Worm (Caenorhabditis elegans) whole organism, early embryonic: ENCODE measurements around the gene T21B4.15.

ENCODE experiments used
- B0310.2 ChIP-seq: sonication (generic microtip); optimal IDR thresholded peaks from 2 replicates; lab custom pipeline; 2016; ENCODE audit warnings: mild to moderate bottlenecking, missing genetic modification characterization, missing compliant biosample characterization
- F13C5.2 ChIP-seq: sonication (generic microtip); optimal IDR thresholded peaks from 2 replicates; lab custom pipeline; 2017; ENCODE audit warnings: mild to moderate bottlenecking, missing genetic modification characterization, inconsistent platforms, missing compliant biosample characterization
- aly-1 ChIP-seq: sonication (generic microtip); optimal IDR thresholded peaks from 2 replicates; lab custom pipeline; 2016; ENCODE audit warnings: missing genetic modification characterization, missing compliant biosample characterization
- ama-1 ChIP-seq: fragments of 150-350 bp; optimal IDR thresholded peaks from 2 replicates; lab custom pipeline; 2014
- ceh-13 ChIP-seq: fragments of 200-800 bp; sonication (Bioruptor generic); optimal IDR thresholded peaks from 2 replicates; lab custom pipeline; 2018; ENCODE audit warnings: mild to moderate bottlenecking, missing genetic modification characterization, missing compliant biosample characterization
- ceh-36 ChIP-seq: sonication (generic microtip); optimal IDR thresholded peaks from 2 replicates; lab custom pipeline; 2016; ENCODE audit warnings: missing genetic modification characterization, inconsistent platforms, missing compliant biosample characterization
- ets-7 ChIP-seq: sonication (generic microtip); optimal IDR thresholded peaks from 2 replicates; lab custom pipeline; 2016; ENCODE audit warnings: missing genotype, missing genetic modification characterization, missing compliant biosample characterization
- flt-1 ChIP-seq: fragments of 200-800 bp; sonication (Bioruptor generic); IDR thresholded peaks from 2 replicates; pipeline ENCODE4 v1.3.6; 2022; ENCODE audit warnings: missing genetic modification characterization, missing compliant biosample characterization
- hmbx-1 ChIP-seq: sonication (generic microtip); optimal IDR thresholded peaks from 2 replicates; lab custom pipeline; 2016; ENCODE audit warnings: mild to moderate bottlenecking, missing genetic modification characterization, missing compliant biosample characterization
- hmg-4 ChIP-seq: fragments of 200-800 bp; sonication (Bioruptor generic); optimal IDR thresholded peaks from 2 replicates; lab custom pipeline; 2018; ENCODE audit warnings: mild to moderate bottlenecking, missing genetic modification characterization, missing compliant biosample characterization
- hnd-1 ChIP-seq: sonication (generic microtip); optimal IDR thresholded peaks from 2 replicates; lab custom pipeline; 2016; ENCODE audit warnings: missing genetic modification characterization, missing compliant biosample characterization
- pes-1 ChIP-seq: fragments of 200-800 bp; sonication (Bioruptor generic); IDR thresholded peaks from 2 replicates; pipeline ENCODE4 v1.3.6; 2022; ENCODE audit warnings: missing genetic modification reagents, missing genetic modification characterization, missing compliant biosample characterization
- scrt-1 ChIP-seq: fragments of 200-800 bp; sonication (Bioruptor generic); IDR thresholded peaks from 2 replicates; pipeline ENCODE4 v1.3.6; 2022; ENCODE audit warnings: missing genetic modification characterization, missing compliant biosample characterization
- sea-1 ChIP-seq: fragments of 200-800 bp; sonication (Bioruptor generic); conservative IDR thresholded peaks from 2 replicates; pipeline ENCODE4 v1.3.6; 2022; ENCODE audit warnings: missing genetic modification characterization, missing compliant biosample characterization
- tbx-11 ChIP-seq: fragments of 200-800 bp; sonication (Bioruptor generic); IDR thresholded peaks from 2 replicates; pipeline ENCODE4 v1.3.6; 2022; ENCODE audit warnings: missing genetic modification characterization, missing compliant biosample characterization
- tbx-37 ChIP-seq: fragments of 200-800 bp; sonication (Bioruptor generic); conservative IDR thresholded peaks from 2 replicates; pipeline ENCODE4 v1.3.6; 2022; ENCODE audit warnings: missing genetic modification reagents, missing genetic modification characterization, missing compliant biosample characterization
- tra-4 ChIP-seq: sonication (generic microtip); optimal IDR thresholded peaks from 2 replicates; lab custom pipeline; 2017; ENCODE audit warnings: missing genetic modification characterization, missing compliant biosample characterization

The T21B4.15 gene

ce11 chrII:12473406-12473805, 16.6 kb upstream of the T21B4.15 start, which contains the start of gene srg-17:
Gene srg-17, plus strand, starts transcription at chrII:12473706.
- TF ChIP-seq pes-1 (GFP tag; lab: Robert Waterston, UW) (no peak), hnd-1 (no peak), tbx-11 (GFP tag; lab: Robert Waterston, UW) (no peak), hmbx-1 (tag; lab: Kevin White, UChicago) (no peak), sea-1 (no peak), ama-1 (lab: Kevin White, UChicago) (no peak), tra-4 (tag; lab: Kevin White, UChicago) (no peak)

DNA sequence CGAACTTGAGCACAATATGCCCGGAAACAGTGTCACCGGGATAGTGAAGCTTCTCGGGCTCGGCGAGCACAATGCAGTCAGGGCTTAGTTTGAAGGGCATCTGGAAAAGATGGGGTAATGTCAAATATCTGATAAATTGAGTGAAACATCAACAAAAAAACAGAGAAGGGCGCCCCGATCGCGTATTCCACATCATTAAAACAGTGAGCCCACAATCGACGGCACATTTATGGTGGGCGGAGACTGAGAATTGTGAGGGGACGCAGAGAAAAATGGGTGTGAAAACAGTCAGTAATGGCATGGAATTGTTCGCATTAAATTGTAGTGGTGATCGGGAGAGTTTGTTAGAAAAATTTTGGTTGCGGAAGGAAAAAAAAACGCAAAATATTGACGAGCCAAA, 9.2 kb upstream of the T21B4.15 start, which contains the start of gene arrd-9:
TSS of gene arrd-9 (minus strand) at position 101 of the 400 bp plus-strand sequence.
- TF ChIP-seq tra-4 (tag; lab: Kevin White, UChicago) (no peak), aly-1 (tag; lab: Kevin White, UChicago) (no peak), hmbx-1 (tag; lab: Kevin White, UChicago) (no peak), hnd-1 (no peak), ceh-13 (GFP tag; lab: Kevin White, UChicago) (no peak), pes-1 (GFP tag; lab: Robert Waterston, UW) (no peak), tbx-37 (no peak), flt-1 (GFP tag; lab: Robert Waterston, UW) (no peak), sea-1 (no peak)

ce11 chrII:12481645-12482044, 8.4 kb upstream of the T21B4.15 start:
- TF ChIP-seq tbx-37 (no peak), flt-1 (GFP tag; lab: Robert Waterston, UW) (no peak)

DNA sequence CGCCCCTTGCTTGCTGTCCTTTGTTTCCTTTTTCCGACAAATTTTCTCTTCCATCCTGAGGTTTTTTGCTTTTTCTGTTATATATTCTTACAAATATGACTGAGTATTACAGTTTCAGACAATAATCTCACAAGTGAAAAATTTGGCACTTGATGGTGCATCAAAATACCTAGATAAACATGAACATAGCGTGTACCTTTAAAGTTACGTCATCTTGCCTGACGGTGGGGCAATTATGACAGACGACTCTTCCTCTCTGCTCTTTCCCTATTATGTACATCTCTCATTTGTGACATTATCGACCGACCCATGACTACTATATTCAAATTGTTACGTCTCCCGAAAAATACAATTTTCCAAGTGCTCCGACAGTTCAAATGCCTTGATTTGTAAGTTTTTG, 7.4 kb upstream of the T21B4.15 start, which contains the start of gene fbxb-102:
TSS of gene fbxb-102 (plus strand) at position 301 of the 400 bp plus-strand sequence.
- no peak for TF ChIP-seq tra-4 (tag; lab: Kevin White, UChicago)
- TF ChIP-seq flt-1 (GFP tag; lab: Robert Waterston, UW): no peak
- TF ChIP-seq hmbx-1 (tag; lab: Kevin White, UChicago): no peak
- no peak for TF ChIP-seq tbx-37
- TF ChIP-seq ceh-36 (tag; lab: Kevin White, UChicago): no peak
- TF ChIP-seq aly-1 (tag; lab: Kevin White, UChicago): no peak
- TF ChIP-seq scrt-1: no peak
- no peak for TF ChIP-seq ceh-13 (GFP tag; lab: Kevin White, UChicago)
- no peak for TF ChIP-seq ets-7

ce11 chrII:12485060-12485459, 4.9 kb upstream of the T21B4.15 start, which contains the start of gene F15A4.10:
Gene F15A4.10, minus strand, starts transcription at chrII:12485160.
- TF ChIP-seq sea-1 (no peak), tbx-37 (no peak)

- TF ChIP-seq sea-1: no peak
- TF ChIP-seq ceh-13 (GFP tag; lab: Kevin White, UChicago): no peak
- TF ChIP-seq ama-1 (lab: Kevin White, UChicago): no peak
- no peak for TF ChIP-seq hnd-1
- no peak for TF ChIP-seq hmg-4
Measured at ce11 chrII:12488810-12489209, 1.2 kb upstream of the T21B4.15 start.

DNA sequence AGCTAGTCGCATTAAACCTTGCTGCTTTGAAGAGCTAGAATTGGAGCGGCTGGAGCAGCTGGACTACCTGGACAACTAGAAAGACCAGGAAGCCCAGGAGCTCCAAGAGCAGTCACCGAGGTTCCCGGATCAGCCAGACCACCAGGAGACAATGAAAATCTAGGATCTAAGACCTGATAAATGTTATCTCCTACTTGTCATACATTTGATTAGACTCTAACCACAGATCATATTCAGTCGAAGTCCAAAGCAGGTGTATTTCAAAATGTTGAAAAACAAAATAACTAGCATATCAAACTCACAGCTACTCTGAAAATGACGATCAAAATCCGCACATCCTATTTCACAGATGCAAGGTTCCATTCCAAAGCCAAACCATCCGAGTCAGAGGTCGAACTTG, 1.9 kb downstream of the T21B4.15 start, which contains the start of gene srz-6:
TSS of gene srz-6 (plus strand) at position 301 of the 400 bp plus-strand sequence.
- TF ChIP-seq hmg-4 (no peak), sea-1 (no peak), B0310.2 (tag; lab: Kevin White, UChicago) (no peak), ceh-36 (tag; lab: Kevin White, UChicago) (no peak), hnd-1 (no peak), flt-1 (GFP tag; lab: Robert Waterston, UW) (no peak), pes-1 (GFP tag; lab: Robert Waterston, UW) (no peak), ceh-13 (GFP tag; lab: Kevin White, UChicago) (no peak)

DNA sequence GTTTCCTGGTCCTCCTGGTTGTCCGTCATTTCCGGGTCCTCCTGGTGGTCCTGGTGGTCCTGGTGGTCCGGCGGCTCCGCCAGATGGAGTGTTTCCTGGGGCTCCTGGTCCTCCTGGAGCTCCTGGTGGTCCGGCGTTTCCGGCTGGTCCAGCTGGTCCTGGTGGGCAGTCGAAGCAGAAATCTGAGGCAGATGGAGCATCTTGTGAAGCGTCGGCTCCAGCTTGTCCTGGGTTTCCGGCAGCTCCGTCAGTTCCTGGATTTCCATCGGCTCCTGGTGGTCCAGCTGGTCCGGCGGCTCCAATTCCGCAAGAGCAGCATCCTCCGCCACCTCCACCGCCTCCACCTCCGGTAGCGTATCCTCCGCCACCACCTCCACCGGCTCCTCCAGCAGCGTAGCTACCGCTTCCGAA, 4.1 kb downstream of the T21B4.15 start:
- no peak for TF ChIP-seq tra-4 (tag; lab: Kevin White, UChicago)
- TF ChIP-seq ceh-36 (tag; lab: Kevin White, UChicago): no peak
- TF ChIP-seq ceh-13 (GFP tag; lab: Kevin White, UChicago): no peak
- TF ChIP-seq hmg-4: no peak
- TF ChIP-seq aly-1 (tag; lab: Kevin White, UChicago): no peak
- TF ChIP-seq pes-1 (GFP tag; lab: Robert Waterston, UW): no peak
- no peak for TF ChIP-seq scrt-1
- no peak for TF ChIP-seq sea-1
- no peak for TF ChIP-seq ets-7
- TF ChIP-seq hmbx-1 (tag; lab: Kevin White, UChicago): no peak
- TF ChIP-seq ama-1 (lab: Kevin White, UChicago): no peak
- TF ChIP-seq B0310.2 (tag; lab: Kevin White, UChicago): no peak
- TF ChIP-seq hnd-1: no peak
- TF ChIP-seq F13C5.2: no peak
- no peak for TF ChIP-seq tbx-37
- TF ChIP-seq flt-1 (GFP tag; lab: Robert Waterston, UW): no peak
- no peak for TF ChIP-seq tbx-11 (GFP tag; lab: Robert Waterston, UW)

DNA sequence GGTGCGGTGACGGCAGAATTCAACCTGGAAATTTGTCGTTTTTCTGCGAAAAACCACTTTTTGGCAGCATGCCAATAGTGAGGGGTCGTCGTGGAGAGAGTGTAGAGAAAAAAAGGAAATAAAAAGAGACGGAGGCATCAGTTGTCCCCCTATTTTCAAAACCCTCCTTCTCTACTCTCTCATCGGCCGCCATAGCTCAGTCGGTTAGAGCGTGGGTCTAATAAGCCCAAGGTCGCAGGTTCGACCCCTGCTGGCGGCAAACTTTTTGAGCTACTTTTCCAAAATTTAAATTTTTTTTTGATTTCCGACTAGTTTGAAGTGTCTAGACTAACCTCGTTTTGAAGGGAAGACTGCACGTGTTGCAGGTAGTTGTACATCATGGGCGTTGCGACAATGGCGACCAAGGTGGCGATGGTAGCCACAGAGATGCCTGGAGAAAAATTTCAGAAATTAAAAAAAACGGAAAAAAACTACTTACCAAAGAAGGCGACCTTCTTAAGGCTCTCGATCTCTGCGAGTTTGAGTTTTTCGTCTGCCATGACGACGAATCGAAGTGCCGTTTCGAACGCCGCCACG, 4.6 kb downstream of the T21B4.15 start, which contains the start of gene col-85:
TSS of gene col-85 (minus strand) at position 540 of the 576 bp plus-strand sequence.
- TF ChIP-seq scrt-1 (peak; percentile 98), sea-1 (peak; percentile 95), B0310.2 (tag; lab: Kevin White, UChicago) (peak; percentile 91), pes-1 (GFP tag; lab: Robert Waterston, UW) (peak; percentile 98), ama-1 (lab: Kevin White, UChicago) (no peak), ceh-36 (tag; lab: Kevin White, UChicago) (peak; percentile 94), aly-1 (tag; lab: Kevin White, UChicago) (peak; percentile 90), flt-1 (GFP tag; lab: Robert Waterston, UW) (peak; percentile 98), tbx-11 (GFP tag; lab: Robert Waterston, UW) (peak; percentile 97), tra-4 (tag; lab: Kevin White, UChicago) (peak; percentile 85), F13C5.2 (peak; percentile 95), ceh-13 (GFP tag; lab: Kevin White, UChicago) (peak; percentile 84), hmg-4 (peak; percentile 92), ets-7 (peak; percentile 93), hmbx-1 (tag; lab: Kevin White, UChicago) (peak; percentile 79), tbx-37 (peak; percentile 98), hnd-1 (peak; percentile 88)
